Worm (Caenorhabditis elegans): Measurements from ENCODE around the gene nhx-3.

The nhx-3 gene

DNA sequence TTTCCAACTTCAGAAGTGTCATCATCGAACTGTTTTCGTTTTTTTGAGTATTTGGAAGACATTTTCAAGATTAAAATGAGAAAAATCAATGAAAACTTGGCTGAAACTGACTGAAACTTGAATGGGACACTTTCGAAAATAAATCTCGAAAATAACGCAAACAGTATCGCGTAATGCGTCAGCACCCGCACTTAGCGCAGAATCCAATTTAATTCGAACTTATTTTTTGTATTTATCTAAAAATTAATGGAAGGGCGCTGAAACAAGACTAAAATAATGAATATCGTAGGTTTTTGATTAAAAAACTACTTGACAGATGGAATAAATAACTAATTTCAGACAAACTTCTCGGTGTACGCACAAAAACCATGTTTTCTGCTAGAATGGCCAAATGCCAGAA lies 30.2 kb upstream of the nhx-3 start, which contains the start of the genes snu-66 and ints-9:
TSS of gene snu-66 (minus strand) at position 108 of the 400 bp plus-strand sequence.
TSS of gene ints-9 (plus strand) at position 240 of the 400 bp plus-strand sequence.
- TF ChIP-seq mep-1 (tag; optimal IDR thresholded peaks at IDR 0.05) (peak; percentile 62), rbr-2 (tag; optimal IDR thresholded peaks at IDR 0.05) (peak; percentile 55), dpl-1 (GFP tag; optimal IDR thresholded peaks at IDR 0.05) (peak; percentile 78), lin-38 (GFP tag; IDR thresholded peaks at IDR 0.05) (peak; percentile 85), nhr-102 (tag; optimal IDR thresholded peaks at IDR 0.05) (peak; percentile 16), T26A8.4 (GFP tag; IDR thresholded peaks at IDR 0.05) (peak; percentile 21; the same call in 1 of the 2 replicates), nhr-48 (tag; optimal IDR thresholded peaks at IDR 0.05) (peak; percentile 8), dve-1 (tag; optimal IDR thresholded peaks at IDR 0.05; ENCODE audit: insufficient read depth) (peak; percentile 52), vab-7 (GFP tag; IDR thresholded peaks at IDR 0.05) (no peak), skn-1 (tag; optimal IDR thresholded peaks at IDR 0.05) (no peak), lsy-2 (tag; optimal IDR thresholded peaks at IDR 0.05) (peak in 1 of 2 experiments; percentile 86), dmd-6 (GFP tag; IDR thresholded peaks at IDR 0.05) (0 out of 2 replicates have a peak, but pooled peaks have one; percentile 21), snpc-4 (tag; optimal IDR thresholded peaks at IDR 0.05) (no peak), dmd-9 (GFP tag; IDR thresholded peaks at IDR 0.05) (0 out of 2 replicates have a peak, but pooled peaks have one; percentile 48), gei-8 (GFP tag; optimal IDR thresholded peaks at IDR 0.05) (no peak), mes-2 (tag; optimal IDR thresholded peaks at IDR 0.05; ENCODE audit: poor library complexity, severe bottlenecking) (peak; percentile 81), hmg-1.1 (GFP tag; IDR thresholded peaks at IDR 0.05) (0 out of 2 replicates have a peak, but pooled peaks have one; percentile 29)

DNA sequence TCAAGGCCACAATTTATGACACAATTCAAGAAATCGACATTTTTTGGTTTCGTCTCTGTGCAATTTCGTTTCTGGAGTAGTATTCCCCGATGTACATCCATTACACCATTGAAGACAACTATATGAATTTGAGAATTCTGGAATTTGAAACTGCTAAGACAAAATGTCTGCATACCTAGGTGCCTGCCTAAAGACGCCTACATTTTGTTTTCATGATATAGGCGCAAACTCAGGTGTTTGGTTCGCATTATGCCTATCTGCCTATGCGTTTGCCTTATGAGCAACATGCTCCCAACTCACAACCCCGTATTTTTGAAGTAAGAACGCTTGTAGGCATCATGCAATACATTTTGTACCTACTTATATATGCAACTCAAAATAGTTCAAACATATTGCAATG lies 25.6 kb upstream of the nhx-3 start, which contains the start of gene F19F10.14:
TSS of gene F19F10.14 (minus strand) at position 101 of the 400 bp plus-strand sequence.
- TF ChIP-seq nhr-28 (tag; optimal IDR thresholded peaks at IDR 0.05), result no peak
- TF ChIP-seq php-3 (GFP tag; IDR thresholded peaks at IDR 0.05), result no peak
- TF ChIP-seq pha-4 (GFP tag; IDR thresholded peaks at IDR 0.05), result no peak
- no peak for TF ChIP-seq pha-4 (tag; optimal IDR thresholded peaks at IDR 0.05)
- TF ChIP-seq tra-1 (GFP tag; IDR thresholded peaks at IDR 0.05), result no peak
- TF ChIP-seq lir-3 (tag; optimal IDR thresholded peaks at IDR 0.05), result no peak
- no peak for TF ChIP-seq lin-38 (GFP tag; IDR thresholded peaks at IDR 0.05)
- TF ChIP-seq mxl-2 (GFP tag; conservative IDR thresholded peaks at IDR 0.05), result no peak
- no peak for TF ChIP-seq fos-1 (tag; optimal IDR thresholded peaks at IDR 0.05)
- TF ChIP-seq zfp-2 (tag; optimal IDR thresholded peaks at IDR 0.05), result no peak
- TF ChIP-seq snpc-1.2 (GFP tag; IDR thresholded peaks at IDR 0.05), result no peak

DNA sequence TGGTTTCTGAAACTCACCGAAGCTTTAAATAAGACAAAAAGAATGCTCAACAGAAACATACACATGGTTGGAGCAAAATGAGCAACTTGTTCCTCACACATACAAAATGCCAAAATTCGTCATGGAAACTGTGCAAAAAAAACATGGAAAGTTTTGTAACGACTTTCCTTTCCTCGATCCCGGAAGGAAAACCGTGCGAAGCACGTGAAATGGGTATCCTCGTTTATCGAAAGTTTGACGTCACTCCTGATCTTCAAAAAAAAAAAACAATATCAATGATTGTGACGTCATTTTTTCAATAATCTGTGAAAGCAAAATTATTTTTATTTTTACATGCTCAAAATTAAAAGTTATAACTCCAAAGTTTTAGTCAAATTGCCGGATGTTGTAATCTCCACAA lies 25.0 kb upstream of the nhx-3 start, which contains the start of gene clec-212:
TSS of gene clec-212 (minus strand) at position 101 of the 400 bp plus-strand sequence.
- no peak for TF ChIP-seq nhr-6 (tag; optimal IDR thresholded peaks at IDR 0.05)
- TF ChIP-seq ceh-82 (tag; optimal IDR thresholded peaks at IDR 0.05), result no peak
- TF ChIP-seq F26F4.8 (GFP tag; conservative IDR thresholded peaks at IDR 0.05), result no peak
- TF ChIP-seq nhr-28 (tag; optimal IDR thresholded peaks at IDR 0.05), result no peak
- no peak for TF ChIP-seq lir-3 (tag; optimal IDR thresholded peaks at IDR 0.05)
- no peak for TF ChIP-seq nhr-25 (tag; optimal IDR thresholded peaks at IDR 0.05; ENCODE audit: borderline replicate concordance, insufficient read depth)
- no peak for TF ChIP-seq zfp-3 (GFP tag; conservative IDR thresholded peaks at IDR 0.05)

DNA sequence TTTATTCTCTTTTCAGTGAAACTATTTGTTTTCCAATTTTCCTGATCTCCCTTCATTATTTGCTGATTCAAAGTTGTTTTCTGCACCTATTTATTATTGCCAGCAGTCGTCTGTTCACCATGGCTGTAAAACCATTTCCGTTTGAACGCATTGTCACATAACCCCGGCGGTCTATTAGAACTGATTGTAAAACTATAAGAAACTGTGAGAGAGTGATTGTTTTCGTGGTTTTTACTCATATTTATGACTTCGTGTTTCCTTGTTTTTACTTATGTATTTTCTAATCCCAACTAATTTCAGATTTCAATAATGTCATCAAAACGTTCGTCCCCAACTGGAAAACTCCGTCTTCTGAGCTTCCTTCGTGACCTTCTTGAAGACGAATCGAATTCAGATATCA lies 17.6 kb upstream of the nhx-3 start, which contains the start of gene F19F10.1:
TSS of gene F19F10.1 (plus strand) at position 301 of the 400 bp plus-strand sequence.
- TF ChIP-seq dmd-9 (GFP tag; IDR thresholded peaks at IDR 0.05) (no peak), dve-1 (tag; optimal IDR thresholded peaks at IDR 0.05; ENCODE audit: insufficient read depth) (no peak), jun-1 (tag; optimal IDR thresholded peaks at IDR 0.05) (no peak), dmd-6 (GFP tag; IDR thresholded peaks at IDR 0.05) (no peak), lin-15B (tag; optimal IDR thresholded peaks at IDR 0.05) (no peak), Y75B8A.6 (GFP tag; IDR thresholded peaks at IDR 0.05) (no peak), lin-13 (GFP tag; optimal IDR thresholded peaks at IDR 0.05) (no peak), nhr-237 (tag; optimal IDR thresholded peaks at IDR 0.05) (no peak), pqm-1 (tag; optimal IDR thresholded peaks at IDR 0.05) (no peak), skn-1 (tag; optimal IDR thresholded peaks at IDR 0.05) (no peak), aly-2 (tag; optimal IDR thresholded peaks at IDR 0.05) (no peak), gei-8 (GFP tag; optimal IDR thresholded peaks at IDR 0.05) (no peak), lim-7 (GFP tag; IDR thresholded peaks at IDR 0.05) (no peak), php-3 (GFP tag; IDR thresholded peaks at IDR 0.05) (no peak), ceh-82 (tag; optimal IDR thresholded peaks at IDR 0.05) (no peak), zip-11 (GFP tag; IDR thresholded peaks at IDR 0.05) (no peak), set-16 (GFP tag; IDR thresholded peaks at IDR 0.05) (no peak), T26A8.4 (GFP tag; IDR thresholded peaks at IDR 0.05) (no peak)
